Fruit fly (Drosophila melanogaster) whole organism, adult: ENCODE results near the gene Sgsf.

ENCODE experiments used
- CG11617 ChIP-seq: fragments of 200-800 bp; sonication (Bioruptor generic); optimal IDR thresholded peaks from 2 replicates; lab custom pipeline; 2017; ENCODE audit warnings: mild to moderate bottlenecking, missing biosample characterization, missing genetic modification reagents, missing genetic modification characterization
- CG12768 ChIP-seq: fragments of 200-800 bp; sonication (Bioruptor generic); optimal IDR thresholded peaks from 2 replicates; lab custom pipeline; 2017; ENCODE audit warnings: missing biosample characterization, missing genetic modification characterization, mild to moderate bottlenecking, moderate library complexity, missing genetic modification reagents
- CG14711 ChIP-seq: fragments of 200-800 bp; sonication (Bioruptor generic); optimal IDR thresholded peaks from 2 replicates; lab custom pipeline; 2018; ENCODE audit warnings: missing biosample characterization, mild to moderate bottlenecking, missing genetic modification characterization, moderate library complexity
- CG1620 ChIP-seq: fragments of 200-800 bp; sonication (Bioruptor generic); optimal IDR thresholded peaks from 2 replicates; lab custom pipeline; 2016; ENCODE audit warnings: missing biosample characterization, missing genetic modification characterization
- CG33017 ChIP-seq: fragments of 200-800 bp; sonication (Bioruptor generic); optimal IDR thresholded peaks from 2 replicates; lab custom pipeline; 2018; ENCODE audit warnings: missing biosample characterization, mild to moderate bottlenecking, missing genetic modification characterization, moderate library complexity
- CG5204 ChIP-seq: fragments of 200-800 bp; sonication (Bioruptor generic); optimal IDR thresholded peaks from 2 replicates; lab custom pipeline; 2016; ENCODE audit warnings: missing biosample characterization, missing genetic modification characterization
- CG7045 ChIP-seq: fragments of 200-800 bp; sonication (Bioruptor generic); optimal IDR thresholded peaks from 2 replicates; lab custom pipeline; 2017; ENCODE audit warnings: missing biosample characterization, mild to moderate bottlenecking, missing genetic modification characterization
- CG7101 ChIP-seq: fragments of 200-800 bp; sonication (Bioruptor generic); optimal IDR thresholded peaks from 2 replicates; lab custom pipeline; 2018; ENCODE audit warnings: missing biosample characterization, mild to moderate bottlenecking, missing genetic modification characterization, moderate library complexity
- Clk ChIP-seq: fragments of 200-800 bp; sonication (Bioruptor generic); optimal IDR thresholded peaks from 2 replicates; lab custom pipeline; 2017; ENCODE audit warnings: missing biosample characterization, missing genetic modification characterization
- Crg-1 ChIP-seq: fragments of 200-800 bp; sonication (Bioruptor generic); optimal IDR thresholded peaks from 2 replicates; lab custom pipeline; 2016; ENCODE audit warnings: missing biosample characterization, missing genetic modification characterization
- Hr96 ChIP-seq: fragments of 200-800 bp; sonication (Bioruptor generic); optimal IDR thresholded peaks from 2 replicates; lab custom pipeline; 2016; ENCODE audit warnings: missing biosample characterization, missing genetic modification characterization
- Mnt ChIP-seq: fragments of 200-800 bp; sonication (Bioruptor generic); optimal IDR thresholded peaks from 2 replicates; lab custom pipeline; 2016; ENCODE audit warnings: missing biosample characterization, mild to moderate bottlenecking, missing genetic modification characterization
- bab1 ChIP-seq: fragments of 200-800 bp; sonication (Bioruptor generic); optimal IDR thresholded peaks from 3 replicates; lab custom pipeline; 2019; ENCODE audit warnings: missing biosample characterization, mild to moderate bottlenecking, missing genetic modification characterization, moderate library complexity
- cic ChIP-seq: fragments of 200-800 bp; sonication (Bioruptor generic); optimal IDR thresholded peaks from 2 replicates; lab custom pipeline; 2017; ENCODE audit warnings: missing biosample characterization, mild to moderate bottlenecking, missing genetic modification characterization, moderate library complexity
- cnc ChIP-seq, 2 experiments: fragments of >200 bp; optimal IDR thresholded peaks; 2 replicates each; lab custom pipeline; 2017
- kay ChIP-seq: fragments of 200-800 bp; sonication (Bioruptor generic); peaks from one replicate; lab custom pipeline; 2016; ENCODE audit warnings: missing biosample characterization, missing genetic modification characterization, borderline replicate concordance
- ovo ChIP-seq: fragments of 200-800 bp; sonication (Bioruptor generic); optimal IDR thresholded peaks from 2 replicates; lab custom pipeline; 2016; ENCODE audit warnings: missing biosample characterization, missing genetic modification characterization
- pad ChIP-seq: fragments of 200-800 bp; sonication (Bioruptor generic); optimal IDR thresholded peaks from 3 replicates; lab custom pipeline; 2017; ENCODE audit warnings: missing biosample characterization, missing genetic modification characterization, mild to moderate bottlenecking, moderate library complexity, missing genetic modification reagents
- tj ChIP-seq: fragments of 200-800 bp; sonication (Bioruptor generic); optimal IDR thresholded peaks from 3 replicates; lab custom pipeline; 2017; ENCODE audit warnings: missing biosample characterization, mild to moderate bottlenecking, missing genetic modification characterization, moderate library complexity
- toe ChIP-seq: fragments of 200-800 bp; sonication (Bioruptor generic); optimal IDR thresholded peaks from 2 replicates; lab custom pipeline; 2016; ENCODE audit warnings: missing biosample characterization, missing genetic modification characterization

Gene Sgsf

dm6 chr3R:12315455-12315854, 26.0 kb upstream of the Sgsf start:
- TF ChIP-seq cnc (optimal IDR thresholded peaks at IDR 0.05; lab: Kevin White, UChicago) = no peak
- TF ChIP-seq toe (GFP tag; lab: Kevin White, UChicago) = no peak
- no peak for TF ChIP-seq CG7045
- no peak for TF ChIP-seq CG14711 (tag; lab: Kevin White, UChicago)
- no peak for TF ChIP-seq Hr96 (GFP tag; lab: Kevin White, UChicago)
- TF ChIP-seq Mnt (GFP tag; lab: Kevin White, UChicago) = no peak
- no peak for TF ChIP-seq Crg-1 (GFP tag; lab: Kevin White, UChicago)
- no peak for TF ChIP-seq CG33017
- no peak for TF ChIP-seq CG11617
- no peak for TF ChIP-seq CG1620 (GFP tag; lab: Kevin White, UChicago)
- no peak for TF ChIP-seq pad
- no peak for TF ChIP-seq tj (GFP tag; lab: Kevin White, UChicago)
- TF ChIP-seq kay = no peak
- no peak for TF ChIP-seq ovo (GFP tag; lab: Kevin White, UChicago)
- TF ChIP-seq bab1 (GFP tag; lab: Kevin White, UChicago) = no peak
- TF ChIP-seq CG12768 (GFP tag; lab: Kevin White, UChicago) = no peak
- no peak for TF ChIP-seq CG7101 (tag; lab: Kevin White, UChicago)
- TF ChIP-seq cic = no peak
- no peak for TF ChIP-seq Clk (GFP tag; lab: Kevin White, UChicago)

dm6 chr3R:12316420-12316819, 25.1 kb upstream of the Sgsf start:
- TF ChIP-seq CG33017 (no peak), CG1620 (GFP tag; lab: Kevin White, UChicago) (no peak), CG11617 (no peak), kay (no peak), Hr96 (GFP tag; lab: Kevin White, UChicago) (no peak), pad (no peak), CG7045 (no peak), CG5204 (no peak), ovo (GFP tag; lab: Kevin White, UChicago) (no peak), Clk (GFP tag; lab: Kevin White, UChicago) (no peak), cic (no peak), bab1 (GFP tag; lab: Kevin White, UChicago) (no peak), toe (GFP tag; lab: Kevin White, UChicago) (no peak)

- TF ChIP-seq CG14711 (tag; lab: Kevin White, UChicago) (no peak), pad (no peak), CG7101 (tag; lab: Kevin White, UChicago) (no peak), CG1620 (GFP tag; lab: Kevin White, UChicago) (no peak), Hr96 (GFP tag; lab: Kevin White, UChicago) (no peak), CG5204 (no peak), CG7045 (no peak), kay (no peak), cnc (optimal IDR thresholded peaks at IDR 0.05; lab: Kevin White, UChicago) (no peak), ovo (GFP tag; lab: Kevin White, UChicago) (no peak), Mnt (GFP tag; lab: Kevin White, UChicago) (no peak), bab1 (GFP tag; lab: Kevin White, UChicago) (no peak), tj (GFP tag; lab: Kevin White, UChicago) (no peak), Crg-1 (GFP tag; lab: Kevin White, UChicago) (no peak)
These were observed 24.1 kb upstream of the Sgsf start for dm6 chr3R:12317325-12317724.

dm6 chr3R:12323221-12323620, 18.3 kb upstream of the Sgsf start, which contains the start of gene CG10013:
TSS of gene CG10013 (plus strand) at chr3R:12323521.
- no peak for TF ChIP-seq CG1620 (GFP tag; lab: Kevin White, UChicago)
- no peak for TF ChIP-seq CG7045
- TF ChIP-seq kay = no peak
- TF ChIP-seq cic = no peak
- TF ChIP-seq CG11617 = no peak
- TF ChIP-seq cnc (optimal IDR thresholded peaks at IDR 0.05; lab: Kevin White, UChicago) = no peak
- TF ChIP-seq ovo (GFP tag; lab: Kevin White, UChicago) = no peak
- no peak for TF ChIP-seq toe (GFP tag; lab: Kevin White, UChicago)
- TF ChIP-seq tj (GFP tag; lab: Kevin White, UChicago) = no peak
- no peak for TF ChIP-seq CG14711 (tag; lab: Kevin White, UChicago)
- TF ChIP-seq Crg-1 (GFP tag; lab: Kevin White, UChicago) = no peak

- TF ChIP-seq CG1620 (GFP tag; lab: Kevin White, UChicago) = no peak
- TF ChIP-seq kay = no peak
- no peak for TF ChIP-seq toe (GFP tag; lab: Kevin White, UChicago)
- no peak for TF ChIP-seq Clk (GFP tag; lab: Kevin White, UChicago)
- no peak for TF ChIP-seq Crg-1 (GFP tag; lab: Kevin White, UChicago)
These were observed 14.6 kb upstream of the Sgsf start for dm6 chr3R:12326855-12327254.

- TF ChIP-seq cnc (optimal IDR thresholded peaks at IDR 0.05; lab: Kevin White, UChicago) = no peak
- TF ChIP-seq ovo (GFP tag; lab: Kevin White, UChicago) = no peak
- TF ChIP-seq CG5204 = no peak
- TF ChIP-seq Clk (GFP tag; lab: Kevin White, UChicago) = no peak
- no peak for TF ChIP-seq kay
- TF ChIP-seq CG14711 (tag; lab: Kevin White, UChicago) = no peak
- no peak for TF ChIP-seq CG33017
- TF ChIP-seq CG12768 (GFP tag; lab: Kevin White, UChicago) = no peak
- no peak for TF ChIP-seq Mnt (GFP tag; lab: Kevin White, UChicago)
- TF ChIP-seq Crg-1 (GFP tag; lab: Kevin White, UChicago) = no peak
- TF ChIP-seq CG1620 (GFP tag; lab: Kevin White, UChicago) = no peak
- no peak for TF ChIP-seq toe (GFP tag; lab: Kevin White, UChicago)
- no peak for TF ChIP-seq CG7101 (tag; lab: Kevin White, UChicago)
- no peak for TF ChIP-seq CG7045
- no peak for TF ChIP-seq pad
- no peak for TF ChIP-seq cic
- no peak for TF ChIP-seq tj (GFP tag; lab: Kevin White, UChicago)
These were observed 11.6 kb upstream of the Sgsf start for dm6 chr3R:12329827-12330226.
